Worm (Caenorhabditis elegans): ENCODE results near the gene Y116F11B.9.

- peak; percentile 41 for TF ChIP-seq elt-2 (tag; optimal IDR thresholded peaks at IDR 0.05)
- no peak for TF ChIP-seq sox-2 (GFP tag; IDR thresholded peaks at IDR 0.05)
- no peak for TF ChIP-seq rnt-1 (tag; optimal IDR thresholded peaks at IDR 0.05)
- no peak for TF ChIP-seq dve-1 (tag; optimal IDR thresholded peaks at IDR 0.05)
- no peak for TF ChIP-seq hlh-30 (tag; optimal IDR thresholded peaks at IDR 0.05; ENCODE audit: insufficient read depth)
- no peak for TF ChIP-seq fkh-10 (GFP tag; optimal IDR thresholded peaks at IDR 0.05)
- TF ChIP-seq F13H6.1 (tag; optimal IDR thresholded peaks at IDR 0.05) = no peak
- TF ChIP-seq pros-1 (tag; optimal IDR thresholded peaks at IDR 0.05) = no peak
- no peak for TF ChIP-seq nhr-11 (tag; optimal IDR thresholded peaks at IDR 0.05)
- TF ChIP-seq ceh-22 (tag; optimal IDR thresholded peaks at IDR 0.05) = no peak
- TF ChIP-seq nfya-1 (tag; optimal IDR thresholded peaks at IDR 0.05) = no peak
Observed at ce11 chrV:19897982-19898381, 30.2 kb upstream of the Y116F11B.9 start.
